Fruit fly (Drosophila melanogaster) whole organism, larva: ENCODE results near the gene Fitm.

Source experiments
- noc ChIP-seq: fragments of 200-800 bp; sonication (Bioruptor generic); optimal IDR thresholded peaks from 3 replicates; lab custom pipeline; 2019; ENCODE audit warnings: missing biosample characterization, mild to moderate bottlenecking, missing genetic modification characterization, moderate library complexity

Gene Fitm

DNA sequence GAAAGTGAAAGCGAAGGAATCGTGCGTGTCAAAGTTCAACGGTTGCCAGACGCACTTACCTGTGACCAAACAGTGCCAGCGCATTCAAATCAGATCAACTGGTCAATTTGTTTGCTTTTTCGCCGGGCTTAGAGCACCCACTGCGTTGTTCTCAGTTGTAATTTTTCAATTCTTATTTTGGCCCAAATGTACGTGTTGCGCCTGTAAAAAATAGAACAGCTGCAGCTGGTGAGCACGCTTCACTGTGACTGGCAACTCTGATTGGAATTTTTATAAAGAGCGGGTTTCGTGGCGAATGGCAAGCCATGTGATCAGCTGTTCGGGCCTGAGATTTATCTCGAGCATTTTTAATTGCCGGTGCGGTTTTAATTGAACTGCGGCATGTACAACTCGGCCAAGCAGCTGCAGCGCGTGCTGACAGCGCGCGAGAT, at the start of gene Fitm, which contains the start of gene AlaRS-m:
Fitm (minus strand) TSS at position 250 of the 431 bp plus-strand sequence.
AlaRS-m (plus strand) TSS at position 285 of the 431 bp plus-strand sequence.
- no peak for TF ChIP-seq noc (tag; lab: Kevin White, UChicago)

DNA sequence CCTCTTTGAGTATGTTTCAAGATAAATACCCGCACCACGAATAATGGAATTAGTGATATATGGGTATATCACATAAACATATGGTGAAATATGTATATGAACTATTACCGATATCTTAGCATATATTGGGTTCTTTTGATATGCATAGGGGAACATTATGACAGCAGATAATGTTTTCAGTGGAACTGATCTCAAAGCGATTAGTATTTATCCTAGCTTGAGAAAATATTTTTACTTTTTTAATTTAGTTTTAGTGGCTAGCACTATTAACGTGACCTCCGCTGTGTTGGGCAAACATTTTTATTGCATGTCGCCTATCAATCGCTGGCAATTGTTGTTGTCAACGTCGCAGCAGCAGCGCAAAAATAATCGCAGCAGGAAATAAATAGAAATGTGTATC, 42.5 kb upstream of the Fitm start:
- TF ChIP-seq noc (tag; lab: Kevin White, UChicago): peak; percentile 51

DNA sequence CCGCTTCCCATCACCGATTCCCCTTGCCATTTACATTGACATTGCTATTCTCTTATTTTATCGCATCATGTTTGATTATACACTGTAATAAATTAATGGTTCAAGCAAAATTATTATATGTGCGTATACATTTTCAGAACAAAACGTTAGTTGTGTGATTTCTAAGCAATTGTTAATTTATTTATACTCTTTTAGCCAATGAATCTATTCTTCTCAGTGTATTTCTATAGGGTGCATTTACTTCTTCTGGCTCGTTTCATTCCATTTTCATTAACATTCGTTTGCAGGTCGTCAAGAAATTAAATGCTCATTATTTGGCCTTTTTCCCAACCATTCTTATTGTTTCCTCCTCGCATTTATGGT, 41.7 kb upstream of the Fitm start:
- no peak for TF ChIP-seq noc (tag; lab: Kevin White, UChicago)

DNA sequence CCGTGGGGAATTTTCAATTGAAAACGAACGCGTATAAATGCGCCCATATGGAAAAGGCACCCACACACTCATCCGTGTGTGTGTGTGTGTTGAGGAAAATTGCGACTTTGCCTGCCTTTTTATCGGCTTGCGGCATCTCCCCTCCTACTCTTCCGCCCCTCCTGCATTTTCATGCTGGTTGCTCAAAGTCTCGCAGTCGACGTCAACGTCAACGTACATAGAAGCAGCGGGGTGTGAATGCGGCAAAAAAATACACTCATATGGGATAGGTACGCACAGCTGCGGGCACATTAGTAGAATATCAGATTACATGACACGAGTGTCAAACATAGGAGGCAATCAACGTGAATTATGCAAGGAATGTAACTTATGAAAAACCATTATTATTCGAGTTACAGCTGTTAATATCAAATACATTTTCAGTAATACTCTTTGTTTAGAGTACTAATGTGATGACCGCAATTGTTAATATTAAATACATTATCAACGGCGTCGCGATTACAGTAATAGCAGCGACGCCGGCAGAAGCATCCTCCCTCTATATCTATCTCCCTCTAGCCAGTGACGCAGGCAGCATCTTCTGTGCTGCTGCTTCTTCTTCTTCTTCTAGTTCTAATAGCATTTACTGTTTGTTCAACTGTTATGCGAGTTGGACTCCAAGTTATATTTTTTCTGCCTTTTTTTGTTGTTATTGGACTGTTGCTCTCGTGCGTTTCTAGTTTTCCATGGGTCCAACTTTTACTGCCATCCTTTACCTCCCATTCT, 41.1 kb upstream of the Fitm start:
- TF ChIP-seq noc (tag; lab: Kevin White, UChicago): peak; percentile 88

DNA sequence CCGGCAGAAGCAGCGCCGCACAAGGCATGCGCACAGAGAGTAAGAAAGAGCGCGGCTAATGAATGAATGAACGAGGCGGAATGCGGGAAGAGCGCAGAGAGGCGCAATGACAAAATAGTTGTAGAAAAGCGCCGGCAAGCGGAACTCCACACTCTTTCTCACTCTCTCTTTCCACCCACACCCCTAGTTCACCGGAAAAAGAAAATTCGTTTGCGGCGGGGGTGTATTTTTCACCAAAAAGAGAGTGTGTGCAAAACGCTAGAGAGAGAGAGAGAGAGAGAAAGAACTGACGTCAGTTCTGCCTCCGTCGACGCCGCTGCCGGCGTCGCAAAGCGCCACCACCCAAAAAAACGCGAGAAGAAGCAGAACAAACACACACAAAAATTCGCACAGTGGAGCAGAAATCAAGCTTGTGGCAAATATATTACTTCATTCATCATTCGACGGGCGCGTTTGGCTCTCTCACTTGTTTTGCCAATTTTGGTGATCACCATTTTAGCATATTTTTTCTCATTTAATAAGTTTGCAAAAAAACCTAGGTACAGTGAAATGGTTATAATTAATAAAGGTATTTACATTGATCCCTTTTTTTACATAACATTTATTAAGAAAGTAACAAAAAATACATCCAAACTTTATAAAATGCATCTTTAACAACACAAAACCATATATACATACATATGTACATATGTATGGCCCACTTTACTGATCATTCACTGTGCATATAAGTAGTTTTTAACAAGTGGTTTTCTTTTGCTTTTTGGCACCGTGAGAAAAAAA, 39.2 kb upstream of the Fitm start:
- peak; percentile 63 for TF ChIP-seq noc (tag; lab: Kevin White, UChicago)

DNA sequence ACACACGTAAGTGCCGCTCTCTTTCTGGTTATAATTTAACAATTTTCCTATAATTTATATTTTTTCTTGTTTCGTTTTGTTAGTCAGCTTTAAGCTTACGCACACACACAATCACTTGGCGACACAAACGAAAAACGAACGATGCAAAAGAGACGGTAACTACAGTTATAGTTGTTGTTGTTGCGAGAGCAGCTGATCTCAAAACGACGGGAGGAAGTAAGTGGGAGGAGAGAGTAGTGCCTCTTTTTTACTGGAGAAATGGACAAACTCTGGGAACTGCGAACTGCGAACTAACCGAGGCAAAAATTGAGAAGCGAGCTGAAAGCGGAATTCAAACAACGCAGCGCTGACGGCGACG, 38.6 kb upstream of the Fitm start:
- TF ChIP-seq noc (tag; lab: Kevin White, UChicago): no peak

DNA sequence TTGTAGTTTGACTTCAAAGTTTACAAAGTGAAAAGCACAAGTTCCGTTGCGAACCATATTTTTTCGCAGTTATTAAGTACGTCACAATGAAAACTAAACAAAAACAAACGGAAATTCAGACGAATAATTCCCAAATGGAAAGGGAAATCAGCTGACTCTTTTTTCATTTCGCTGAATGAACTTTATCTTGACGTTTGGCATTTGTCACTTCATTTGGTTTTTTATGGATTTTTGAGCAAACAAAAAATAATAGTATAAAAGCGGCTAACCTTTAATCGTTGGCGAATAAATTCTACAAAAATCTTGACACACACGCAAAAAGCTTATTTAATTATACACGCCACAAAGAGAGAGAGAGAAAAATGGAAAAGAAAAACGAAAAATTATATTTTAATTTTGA, 37.8 kb upstream of the Fitm start:
- TF ChIP-seq noc (tag; lab: Kevin White, UChicago): no peak

DNA sequence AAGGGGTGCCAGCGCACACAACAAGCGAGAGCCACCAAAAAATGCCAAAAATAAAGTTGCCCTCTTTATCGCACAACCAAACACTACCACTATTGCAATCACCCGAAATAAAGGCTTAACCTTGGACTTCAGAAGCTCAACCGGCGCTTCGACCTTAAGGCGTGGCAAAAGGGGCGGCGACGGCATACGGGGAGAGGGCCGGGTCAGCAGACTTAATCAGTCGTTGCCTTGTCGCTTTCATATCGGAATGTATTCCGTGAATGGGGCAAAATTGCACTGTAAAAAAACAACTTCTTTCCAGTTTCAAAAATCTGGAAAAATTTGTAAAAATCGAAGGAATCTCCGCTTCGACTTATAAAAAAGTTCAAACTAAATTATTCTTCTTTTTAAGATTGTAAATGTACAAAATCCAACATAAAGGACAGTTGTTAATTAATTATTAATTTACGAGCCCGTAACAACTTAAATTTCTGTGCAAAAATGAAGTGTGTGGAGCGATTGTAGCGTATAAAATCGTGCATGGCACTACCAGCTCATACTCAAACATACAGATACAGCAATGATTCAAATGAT, 37.2 kb upstream of the Fitm start:
- TF ChIP-seq noc (tag; lab: Kevin White, UChicago): peak; percentile 25

DNA sequence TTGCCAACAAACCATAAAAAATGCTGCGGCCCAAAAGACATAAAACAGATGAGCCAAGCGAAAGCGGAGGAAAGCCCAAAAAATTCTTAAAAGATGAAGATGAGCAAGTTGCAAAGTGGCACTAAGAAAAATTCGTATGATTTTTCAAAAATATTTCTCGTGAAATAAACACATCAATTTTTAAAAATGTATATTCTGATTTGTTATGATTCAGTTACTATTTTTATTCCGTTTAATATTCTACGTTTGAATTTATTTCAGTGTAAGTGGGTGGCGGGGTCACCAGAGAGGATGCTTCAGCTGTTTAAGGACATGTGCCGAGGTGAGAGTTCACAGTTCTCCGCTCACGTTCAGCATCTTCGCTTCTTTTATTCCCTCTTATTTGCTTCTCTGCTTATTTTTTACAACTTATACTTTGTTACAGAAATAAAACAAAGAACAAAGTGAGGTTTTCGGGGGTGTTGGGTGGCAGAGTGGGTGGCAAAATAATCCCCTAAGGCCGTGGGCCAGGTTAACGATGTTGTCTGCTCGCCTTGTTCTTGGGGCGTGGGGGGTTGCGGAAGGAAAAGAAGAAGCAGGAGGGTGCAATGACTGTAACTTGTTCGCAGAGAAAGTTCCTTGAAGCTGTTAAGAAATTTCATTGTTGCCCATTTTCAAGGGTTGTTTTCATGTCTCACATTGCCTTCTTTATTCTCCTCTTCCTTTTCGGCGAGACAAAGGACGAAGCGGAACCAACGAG, 36.6 kb upstream of the Fitm start:
- no peak for TF ChIP-seq noc (tag; lab: Kevin White, UChicago)

DNA sequence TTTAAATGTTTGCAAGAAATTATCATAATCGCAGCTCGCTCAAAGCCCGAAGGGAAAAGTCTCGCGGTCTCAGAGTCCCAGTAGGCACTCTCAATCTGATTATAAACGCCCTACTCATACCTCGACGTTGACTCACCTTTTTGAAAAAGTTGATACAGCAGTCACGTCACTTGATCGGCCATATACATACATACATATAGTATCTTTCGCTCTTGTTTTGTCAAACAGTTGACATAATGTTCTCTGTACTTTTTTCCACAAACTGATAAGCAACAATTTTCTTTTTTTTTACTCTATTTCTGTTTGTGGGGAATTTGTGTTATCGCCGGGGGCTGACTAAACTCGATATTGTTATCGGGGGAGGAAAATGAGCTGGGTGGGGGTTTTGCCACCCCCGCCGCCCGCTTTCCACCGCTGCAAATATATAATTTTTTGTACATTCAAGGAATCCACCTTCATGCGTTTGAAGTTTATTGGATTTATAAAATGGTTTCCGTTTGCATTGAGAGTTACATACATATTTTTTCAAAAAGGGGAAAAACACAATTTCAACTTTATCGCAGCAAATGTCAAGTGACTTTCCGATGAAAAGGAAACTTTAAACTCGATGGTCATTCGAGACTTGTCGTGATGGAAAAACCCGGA, 35.2 kb upstream of the Fitm start:
- no peak for TF ChIP-seq noc (tag; lab: Kevin White, UChicago)

DNA sequence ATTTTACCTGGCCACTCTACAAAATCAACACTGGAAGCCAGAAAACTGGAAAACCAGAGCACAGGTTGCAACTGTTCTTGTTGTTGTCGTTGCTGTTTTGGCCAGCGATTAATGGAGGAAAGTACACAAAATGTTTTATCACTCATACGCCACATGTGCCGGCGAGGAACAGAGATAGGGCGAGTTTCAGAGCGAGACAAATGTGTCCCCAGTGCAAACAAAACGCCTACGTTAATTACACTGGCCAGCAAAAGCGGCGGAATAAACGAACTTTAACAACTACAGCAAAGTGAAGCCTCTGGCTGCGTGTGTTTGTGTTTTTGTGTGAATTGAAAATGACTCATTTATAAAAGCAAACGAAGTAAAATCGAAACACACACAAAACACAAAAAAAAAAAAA, 34.3 kb upstream of the Fitm start:
- TF ChIP-seq noc (tag; lab: Kevin White, UChicago): no peak

DNA sequence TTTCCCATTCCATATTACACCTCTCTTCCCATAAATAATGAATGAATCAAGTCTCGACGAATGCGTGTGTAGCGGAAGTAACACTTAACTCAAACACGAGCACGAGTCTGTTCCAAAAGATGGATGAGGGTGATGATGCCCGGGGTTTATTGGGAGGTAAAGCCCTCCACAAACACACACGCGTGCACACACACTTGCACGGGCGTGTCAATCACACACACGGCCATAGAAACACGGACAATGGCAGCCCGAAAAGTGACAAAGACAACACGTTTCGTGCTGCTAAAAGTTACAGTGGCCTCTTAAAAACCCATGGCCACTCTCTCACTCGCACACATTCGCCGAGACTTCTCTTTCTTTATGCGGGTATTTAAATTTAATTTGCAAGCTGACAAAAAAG, 33.0 kb upstream of the Fitm start:
- no peak for TF ChIP-seq noc (tag; lab: Kevin White, UChicago)

DNA sequence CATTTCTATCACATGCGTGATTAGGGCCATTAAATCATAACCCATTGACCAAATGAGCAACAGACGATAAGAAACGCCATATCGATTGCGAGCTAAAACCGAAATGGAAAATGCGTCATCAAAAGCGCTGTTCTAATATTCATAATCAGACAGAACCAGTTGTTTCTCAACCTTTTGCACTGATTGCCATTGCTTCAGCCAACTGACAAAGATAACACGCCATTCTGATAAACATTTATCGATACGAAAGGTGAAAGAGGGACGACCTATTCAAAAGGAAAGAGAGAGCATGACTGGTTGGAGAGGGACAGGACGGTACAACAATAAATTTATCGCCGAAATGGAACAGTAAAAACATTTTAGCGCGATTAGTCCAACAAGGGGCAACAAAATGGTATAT, 30.9 kb upstream of the Fitm start:
- peak; percentile 50 for TF ChIP-seq noc (tag; lab: Kevin White, UChicago)

DNA sequence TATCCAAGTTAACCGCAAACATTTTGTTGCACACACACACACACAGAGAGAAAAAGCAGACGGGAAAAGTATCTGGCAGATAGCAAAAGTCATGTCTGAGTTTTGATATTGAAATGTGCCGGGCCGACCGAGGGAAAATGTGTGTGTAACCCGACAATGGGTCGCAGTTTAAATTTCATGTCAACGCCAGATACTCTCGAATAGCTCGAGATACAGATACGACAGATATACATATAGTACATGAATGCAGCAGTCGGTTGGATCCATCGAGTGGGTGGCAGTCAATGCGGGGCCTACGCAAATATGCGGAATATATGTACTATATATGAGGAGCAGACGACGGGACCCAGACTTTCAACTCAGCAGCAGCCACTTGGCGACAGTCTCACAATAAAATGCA, 30.2 kb upstream of the Fitm start:
- no peak for TF ChIP-seq noc (tag; lab: Kevin White, UChicago)

DNA sequence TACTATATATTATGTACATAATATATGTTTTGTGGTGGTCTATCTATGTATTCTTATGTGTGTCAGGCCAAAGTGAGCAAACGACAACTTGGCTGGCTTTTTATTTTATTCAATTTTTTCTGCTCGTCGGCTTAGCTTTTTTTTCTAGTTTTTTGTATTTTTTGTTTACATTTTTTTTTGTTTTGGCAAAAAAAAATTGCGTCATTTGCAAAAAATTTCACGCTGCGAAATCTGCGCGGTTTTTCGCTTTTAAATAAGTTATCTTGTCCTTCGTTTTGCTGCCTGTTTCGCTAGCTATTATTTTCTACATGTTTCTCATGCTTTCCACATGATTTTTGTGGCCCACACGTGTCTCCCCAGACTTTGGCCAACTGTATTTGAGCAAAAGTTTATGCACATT, 26.6 kb upstream of the Fitm start:
- TF ChIP-seq noc (tag; lab: Kevin White, UChicago): no peak
